Fruit fly (Drosophila melanogaster) whole organism: ENCODE data around the gene dj.

Source experiments
- CG8478 ChIP-seq: fragments of >200 bp; optimal IDR thresholded peaks from 2 replicates; lab custom pipeline; 2018; ENCODE audit warnings: inconsistent platforms
- Dll ChIP-seq: fragments of >200 bp; optimal IDR thresholded peaks from 2 replicates; lab custom pipeline; 2017
- EcR ChIP-seq, 2 experiments: fragments of >200 bp; optimal IDR thresholded peaks; 2 replicates each; lab custom pipeline; 2017; ENCODE audit warnings: missing biosample characterization in 2 of 2, missing genetic modification characterization in 2 of 2, missing genetic modification reagents in 2 of 2
- pan ChIP-seq: fragments of >200 bp; optimal IDR thresholded peaks from 2 replicates; lab custom pipeline; 2017
- psq ChIP-seq: fragments of >200 bp; optimal IDR thresholded peaks from 2 replicates; lab custom pipeline; 2017
- usp ChIP-seq: fragments of >200 bp; optimal IDR thresholded peaks from 2 replicates; lab custom pipeline; 2017; ENCODE audit warnings: missing biosample characterization, missing genetic modification characterization, mixed read lengths

dj gene

DNA sequence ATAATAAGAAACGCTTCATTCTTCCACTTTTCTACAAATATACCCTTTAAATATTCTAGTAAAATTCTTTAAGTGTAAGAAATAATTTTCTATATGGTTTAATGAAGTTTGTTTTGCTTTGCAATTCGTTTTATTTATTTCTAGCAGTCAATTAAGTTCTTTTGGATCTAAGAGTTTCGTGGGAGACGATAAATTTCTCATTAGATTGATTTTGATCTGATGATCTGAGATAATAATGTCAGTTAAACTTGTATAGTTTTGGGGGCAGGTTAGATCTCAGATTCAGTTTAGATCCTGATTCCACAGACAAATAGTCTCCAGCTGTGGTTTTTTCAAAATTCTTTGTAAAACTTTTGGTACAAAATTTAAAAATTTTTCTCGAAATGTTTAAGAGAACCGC lies at the start of gene dj:
Gene dj, plus strand, starts transcription at position 301 of the 400 bp plus-strand sequence.
- TF ChIP-seq pan (lab: Kevin White, UChicago) (no peak), EcR (GFP tag; optimal IDR thresholded peaks at IDR 0.05; lab: Kevin White, UChicago) (no peak), Dll (lab: Kevin White, UChicago) (no peak), CG8478 (lab: Kevin White, UChicago) (no peak), psq (lab: Kevin White, UChicago) (no peak), usp (no peak)

DNA sequence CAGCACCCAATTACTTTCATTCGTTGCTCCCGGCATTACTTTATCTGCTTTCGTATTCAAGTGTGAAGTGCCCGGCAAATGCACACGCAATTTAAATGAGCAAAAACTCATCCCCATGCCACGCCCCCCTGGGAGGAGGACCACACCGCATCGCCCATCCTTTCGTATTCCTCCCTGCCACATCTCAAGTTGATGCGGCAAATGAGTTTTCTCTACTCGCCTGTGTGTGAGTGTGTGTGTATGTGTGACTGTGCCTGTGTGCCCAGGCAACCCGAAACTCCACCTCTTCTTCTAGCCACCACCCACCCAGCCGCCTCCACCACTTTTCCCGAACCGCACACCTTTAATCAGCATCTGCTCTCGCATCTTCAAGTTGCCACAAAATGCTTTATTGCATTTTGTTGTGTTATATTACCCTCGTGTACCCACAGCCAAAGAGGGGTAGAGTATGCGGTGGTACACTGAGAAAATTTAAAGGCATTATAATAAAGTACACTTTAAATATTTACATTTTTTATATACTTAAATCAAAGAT lies 48.0 kb upstream of the dj start:
- TF ChIP-seq psq (lab: Kevin White, UChicago) = no peak
- no peak for TF ChIP-seq Dll (lab: Kevin White, UChicago)
- no peak for TF ChIP-seq CG8478 (lab: Kevin White, UChicago)
- no peak for TF ChIP-seq usp
- TF ChIP-seq EcR (GFP tag; optimal IDR thresholded peaks at IDR 0.05; lab: Kevin White, UChicago) = no peak
- no peak for TF ChIP-seq pan (lab: Kevin White, UChicago)

DNA sequence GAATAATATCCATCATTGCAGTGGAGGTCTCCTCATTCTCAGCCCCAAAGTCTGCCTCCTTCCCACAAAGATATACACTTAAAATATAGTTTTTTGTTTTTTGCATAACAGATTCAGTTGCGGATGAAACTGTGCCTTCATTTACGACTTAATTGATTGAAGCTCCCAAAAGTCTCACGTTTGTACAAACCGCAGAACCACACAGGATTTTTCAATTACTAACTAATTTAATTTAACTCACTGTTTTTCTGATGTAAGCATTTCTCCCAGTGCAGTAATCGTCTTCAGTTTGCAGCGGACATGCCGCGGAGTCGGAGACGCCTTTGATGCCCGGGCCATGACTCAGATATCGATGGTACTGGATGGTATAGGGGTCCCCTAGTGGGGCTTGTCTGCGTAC lies 34.5 kb upstream of the dj start:
- TF ChIP-seq EcR (GFP tag; optimal IDR thresholded peaks at IDR 0.05; lab: Kevin White, UChicago) (no peak), Dll (lab: Kevin White, UChicago) (no peak), usp (no peak), pan (lab: Kevin White, UChicago) (no peak), CG8478 (lab: Kevin White, UChicago) (no peak), psq (lab: Kevin White, UChicago) (no peak)

DNA sequence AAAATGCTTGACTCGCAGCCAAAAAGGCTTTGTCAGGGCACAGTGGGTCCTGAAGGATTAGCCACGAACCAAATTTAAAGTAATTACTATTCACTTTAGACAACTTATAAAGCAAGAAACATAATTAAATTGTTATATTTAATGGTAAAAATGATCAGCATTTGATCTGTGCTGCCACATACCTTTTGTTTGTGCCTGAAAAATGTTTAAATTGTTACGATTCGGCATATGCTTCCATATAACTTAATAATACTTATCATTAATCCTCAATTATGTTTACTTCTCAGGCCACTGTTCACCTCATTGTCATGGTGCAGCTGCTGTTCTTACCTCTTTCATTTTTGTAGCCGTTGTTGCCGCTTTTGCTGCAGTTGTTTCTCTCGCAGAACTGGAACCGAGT lies 33.9 kb upstream of the dj start:
- TF ChIP-seq pan (lab: Kevin White, UChicago) = no peak
- TF ChIP-seq CG8478 (lab: Kevin White, UChicago) = no peak
- TF ChIP-seq Dll (lab: Kevin White, UChicago) = no peak
- no peak for TF ChIP-seq psq (lab: Kevin White, UChicago)
- no peak for TF ChIP-seq EcR (GFP tag; optimal IDR thresholded peaks at IDR 0.05; lab: Kevin White, UChicago)
- no peak for TF ChIP-seq usp

DNA sequence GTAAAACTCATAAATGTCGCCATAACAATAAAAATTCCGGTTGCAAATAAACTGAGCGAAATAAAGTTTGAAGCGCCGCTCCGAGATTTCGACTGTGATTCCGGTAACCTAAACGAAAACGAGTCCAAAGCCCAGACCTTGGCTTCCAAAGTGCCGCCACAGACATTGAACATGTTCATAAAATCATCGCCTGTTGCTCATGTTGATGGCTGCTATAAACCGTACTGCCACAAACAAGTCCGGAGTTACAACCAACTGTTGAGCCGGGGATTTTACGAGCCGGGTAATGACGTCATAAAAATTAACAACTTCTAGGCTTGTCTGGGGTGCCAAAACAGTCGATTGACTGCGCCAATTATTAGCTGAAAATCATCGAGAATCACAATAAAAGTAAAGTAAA lies 30.6 kb upstream of the dj start:
- TF ChIP-seq Dll (lab: Kevin White, UChicago) = no peak

DNA sequence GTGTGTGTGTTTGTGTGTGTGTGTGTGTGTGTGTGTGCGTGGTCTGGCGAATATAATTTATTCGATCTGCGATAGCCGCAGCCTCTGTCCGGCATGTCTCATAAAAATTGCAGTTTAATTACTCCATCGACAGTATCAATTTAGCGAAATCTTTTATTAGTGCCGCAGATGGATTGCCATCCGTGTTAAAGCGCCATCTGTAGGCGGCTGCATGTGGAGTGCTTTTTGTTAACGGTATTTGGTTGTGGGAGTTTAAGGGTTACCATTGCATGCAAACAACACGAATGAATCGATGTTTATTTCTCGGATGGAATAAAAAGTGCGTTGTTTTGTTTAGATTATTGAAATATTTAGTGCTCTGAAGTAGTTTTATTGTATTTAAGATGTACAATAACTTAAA lies 29.7 kb upstream of the dj start:
- TF ChIP-seq CG8478 (lab: Kevin White, UChicago) (no peak), EcR (GFP tag; optimal IDR thresholded peaks at IDR 0.05; lab: Kevin White, UChicago) (no peak), psq (lab: Kevin White, UChicago) (no peak), pan (lab: Kevin White, UChicago) (no peak), Dll (lab: Kevin White, UChicago) (no peak), usp (no peak)

DNA sequence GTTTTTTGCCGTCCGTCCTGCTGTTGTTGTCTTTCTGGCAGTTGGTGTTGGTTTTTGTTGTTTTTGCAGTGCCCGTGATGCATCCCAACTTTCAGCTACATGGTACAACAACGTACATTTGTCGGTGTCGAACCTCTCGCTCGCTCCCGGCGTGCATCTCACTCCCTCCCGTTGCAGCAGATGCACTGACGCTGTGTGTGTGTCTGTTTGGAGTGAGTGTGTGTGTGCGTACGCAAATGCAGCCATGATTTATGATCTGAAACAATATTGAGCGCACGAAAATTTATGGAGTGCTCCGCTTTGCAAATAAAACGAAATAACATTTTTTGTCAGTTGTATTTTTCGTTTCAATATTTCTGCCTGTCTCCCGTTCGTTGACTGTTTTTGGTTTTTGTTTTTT lies 27.6 kb upstream of the dj start:
- no peak for TF ChIP-seq Dll (lab: Kevin White, UChicago)
- no peak for TF ChIP-seq CG8478 (lab: Kevin White, UChicago)
- TF ChIP-seq pan (lab: Kevin White, UChicago) = no peak
- no peak for TF ChIP-seq psq (lab: Kevin White, UChicago)
- TF ChIP-seq EcR (GFP tag; optimal IDR thresholded peaks at IDR 0.05; lab: Kevin White, UChicago) = no peak
- no peak for TF ChIP-seq usp

DNA sequence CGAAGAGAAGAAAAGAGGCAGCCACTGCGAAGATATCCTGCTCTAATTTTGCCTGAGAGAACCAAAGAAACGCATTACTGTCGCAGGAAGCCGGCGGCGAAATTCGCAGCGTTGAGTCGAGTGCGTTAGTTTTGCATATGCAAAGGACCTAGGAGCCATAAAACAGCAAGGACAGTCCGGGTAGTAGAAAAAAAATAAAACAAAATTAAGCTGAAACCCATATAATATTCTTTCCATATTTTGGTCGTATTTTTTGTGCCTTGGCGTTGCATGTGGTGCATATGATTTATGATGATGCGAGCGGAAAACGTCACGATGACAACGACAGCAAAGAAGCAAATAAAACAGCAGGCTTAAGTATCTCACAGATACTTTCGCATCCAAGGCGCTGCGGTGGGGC lies 25.4 kb upstream of the dj start:
- no peak for TF ChIP-seq EcR (GFP tag; optimal IDR thresholded peaks at IDR 0.05; lab: Kevin White, UChicago)
- no peak for TF ChIP-seq CG8478 (lab: Kevin White, UChicago)
- TF ChIP-seq pan (lab: Kevin White, UChicago) = no peak
- no peak for TF ChIP-seq psq (lab: Kevin White, UChicago)
- TF ChIP-seq usp = no peak
- no peak for TF ChIP-seq Dll (lab: Kevin White, UChicago)

DNA sequence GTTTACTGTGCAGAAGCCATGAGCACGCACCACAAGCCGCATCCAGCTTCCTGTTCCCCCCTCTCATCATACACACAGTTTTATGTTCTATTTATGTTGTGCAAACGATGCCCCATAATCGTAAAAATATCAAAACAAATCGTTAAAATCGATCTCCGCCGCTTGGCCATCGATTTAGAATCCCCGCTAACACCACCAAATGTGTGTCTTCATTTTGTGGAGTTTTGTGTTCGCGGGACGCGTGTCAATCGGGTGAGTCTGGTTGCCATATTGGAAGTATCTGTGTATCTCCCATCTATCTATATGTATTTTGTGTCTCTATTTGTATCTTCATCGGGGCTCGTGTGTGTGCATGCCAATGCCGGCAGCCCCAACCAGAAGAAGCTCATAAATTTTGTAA lies 24.7 kb upstream of the dj start:
- TF ChIP-seq pan (lab: Kevin White, UChicago) (no peak), psq (lab: Kevin White, UChicago) (no peak), CG8478 (lab: Kevin White, UChicago) (no peak), Dll (lab: Kevin White, UChicago) (no peak), EcR (GFP tag; optimal IDR thresholded peaks at IDR 0.05; lab: Kevin White, UChicago) (no peak)

DNA sequence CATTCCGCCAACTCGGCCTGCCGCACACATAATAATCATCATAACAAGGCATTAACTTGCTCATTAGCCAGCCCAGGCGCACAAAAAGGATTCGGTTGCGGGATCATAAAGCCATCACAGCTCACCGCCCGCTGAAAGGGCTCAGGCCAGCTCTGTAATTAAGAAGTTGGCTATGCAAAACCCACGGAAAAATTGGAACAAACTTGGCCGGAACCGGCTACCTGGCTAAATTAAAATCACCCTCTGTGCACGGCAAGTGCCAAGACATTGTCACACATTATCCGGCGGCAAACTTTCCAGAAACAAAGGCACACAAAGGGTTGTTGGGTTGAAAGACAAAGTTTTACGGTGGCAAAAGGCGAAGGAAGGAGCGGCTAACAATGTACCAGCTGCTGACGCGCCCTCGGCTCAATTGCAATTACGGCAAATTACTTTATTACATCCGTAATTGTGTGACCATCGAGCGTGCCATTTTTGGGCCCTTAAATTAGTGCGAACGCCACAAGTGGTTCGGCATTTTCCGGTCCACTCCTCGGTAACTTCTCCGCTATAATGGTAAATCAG lies 23.3 kb upstream of the dj start:
- TF ChIP-seq usp (no peak), CG8478 (lab: Kevin White, UChicago) (no peak)

DNA sequence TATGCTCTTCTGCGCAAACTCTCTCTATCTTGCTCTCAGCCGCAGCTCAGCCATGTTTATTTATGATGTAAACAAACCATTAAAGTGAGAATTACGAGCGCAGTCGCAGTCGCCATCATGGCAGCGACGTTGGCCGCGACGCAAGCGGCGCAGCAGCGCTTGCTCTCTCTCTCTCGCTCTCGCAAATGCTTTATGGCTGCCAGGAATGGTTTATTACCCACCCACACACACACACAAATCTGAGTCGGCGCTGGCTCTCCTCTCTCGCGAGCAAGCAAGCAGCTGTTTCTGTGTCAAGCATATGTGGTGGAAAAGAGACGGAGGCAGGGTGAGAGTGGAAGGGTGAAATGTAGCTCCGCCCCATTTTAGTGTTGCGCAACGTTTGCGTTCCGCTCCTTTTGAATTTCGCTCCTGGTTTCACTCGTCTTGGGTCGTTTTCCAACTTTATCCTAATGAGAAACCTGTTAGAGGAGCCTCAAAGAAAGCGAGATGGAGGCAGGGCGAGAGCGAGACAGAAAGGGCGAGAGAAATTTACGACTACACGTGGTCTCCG lies 21.8 kb upstream of the dj start:
- TF ChIP-seq Dll (lab: Kevin White, UChicago) (peak; percentile 85), psq (lab: Kevin White, UChicago) (no peak)

DNA sequence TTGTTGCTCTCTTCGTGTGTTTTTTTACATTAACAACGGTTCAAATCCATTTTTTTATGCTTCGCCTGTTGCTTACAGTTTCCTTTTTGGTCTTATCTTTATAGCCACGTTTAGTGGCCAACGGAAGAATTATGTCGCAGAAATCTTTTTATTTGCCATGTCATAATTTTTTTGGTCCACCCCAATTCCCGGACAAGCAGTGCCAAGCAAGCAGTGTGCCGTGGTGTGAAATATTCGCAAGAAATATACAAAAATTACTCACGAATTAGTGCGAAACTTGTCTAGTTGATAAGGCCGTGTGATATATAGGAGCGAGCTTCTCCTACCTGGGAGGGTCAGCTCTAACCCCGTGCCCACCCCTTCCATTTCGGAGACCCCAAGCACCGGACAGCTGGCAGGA lies 18.2 kb upstream of the dj start:
- TF ChIP-seq psq (lab: Kevin White, UChicago) = no peak
- no peak for TF ChIP-seq CG8478 (lab: Kevin White, UChicago)
- no peak for TF ChIP-seq usp
- no peak for TF ChIP-seq pan (lab: Kevin White, UChicago)
- no peak for TF ChIP-seq Dll (lab: Kevin White, UChicago)

DNA sequence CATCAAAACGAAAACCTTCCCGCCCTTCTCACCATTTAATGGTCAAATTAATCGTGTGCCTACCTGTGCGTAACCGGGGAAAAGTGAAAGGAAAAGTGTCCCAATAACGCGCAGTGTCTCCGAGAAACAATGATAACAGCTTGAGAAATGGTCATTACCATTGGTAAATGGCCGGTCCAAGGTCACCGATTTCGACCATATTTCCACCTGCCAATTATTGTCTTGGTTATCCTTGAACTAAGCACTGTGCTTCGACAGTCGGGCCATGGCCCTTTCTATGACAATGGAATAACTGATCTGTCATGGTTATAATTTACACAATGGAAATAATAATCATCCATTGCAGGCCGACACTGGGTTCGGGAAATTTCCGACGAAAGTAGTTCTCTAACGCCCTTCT lies 15.1 kb upstream of the dj start:
- TF ChIP-seq EcR (GFP tag; optimal IDR thresholded peaks at IDR 0.05; lab: Kevin White, UChicago) (no peak), CG8478 (lab: Kevin White, UChicago) (no peak), usp (no peak), Dll (lab: Kevin White, UChicago) (no peak), psq (lab: Kevin White, UChicago) (no peak), pan (lab: Kevin White, UChicago) (no peak)
